Fruit fly (Drosophila melanogaster): Measurements from ENCODE around the gene Ppm1.

dm6 chr3L:625899-626298 is 44.8 kb downstream of the Ppm1 start:
- TF ChIP-seq CG4496 (GFP tag; IDR thresholded peaks at IDR 0.05) (no peak), EcR (GFP tag; optimal IDR thresholded peaks at IDR 0.05) (no peak), CG32121 (GFP tag; IDR thresholded peaks at IDR 0.05) (peak; percentile 59), CG12605 (GFP tag; IDR thresholded peaks at IDR 0.05) (0 out of 2 replicates have a peak, but pooled peaks have one; percentile 46), gl (tag; optimal IDR thresholded peaks at IDR 0.05) (no peak), CG8301 (tag; optimal IDR thresholded peaks at IDR 0.05) (no peak), rn (GFP tag; IDR thresholded peaks at IDR 0.05) (no peak), D1 (tag; optimal IDR thresholded peaks at IDR 0.05) (no peak), Pif1B (GFP tag; optimal IDR thresholded peaks at IDR 0.05) (no peak), Pif1A (GFP tag; optimal IDR thresholded peaks at IDR 0.05) (no peak), CG15710 (tag; optimal IDR thresholded peaks at IDR 0.05) (no peak)

All from whole organism, pupa.